Worm (Caenorhabditis elegans) whole organism, dauer: ENCODE data around the gene B0403.5.

Experiments used
- unc-62 ChIP-seq: sonication (generic microtip); optimal IDR thresholded peaks from 2 replicates; lab custom pipeline; 2017; ENCODE audit warnings: missing biosample characterization, missing genetic modification reagents, missing genetic modification characterization

B0403.5 gene

ce11 chrX:7085912-7086311, 28.4 kb downstream of the B0403.5 start, which contains the start of gene C36B7.4:
Gene C36B7.4, minus strand, starts transcription at chrX:7086012.
- TF ChIP-seq unc-62 (GFP tag; lab: Kevin White, UChicago): no peak

ce11 chrX:7096349-7096748, 38.8 kb downstream of the B0403.5 start, which contains the start of gene C36B7.5:
Gene C36B7.5, minus strand, starts transcription at chrX:7096449.
- TF ChIP-seq unc-62 (GFP tag; lab: Kevin White, UChicago): no peak

ce11 chrX:7099049-7099448, 41.5 kb downstream of the B0403.5 start:
- TF ChIP-seq unc-62 (GFP tag; lab: Kevin White, UChicago): no peak

- TF ChIP-seq unc-62 (GFP tag; lab: Kevin White, UChicago): no peak
Measured at ce11 chrX:7100290-7100689, 42.8 kb downstream of the B0403.5 start, which contains the start of gene C36B7.6. Gene C36B7.6, minus strand, starts transcription at chrX:7100338.

- TF ChIP-seq unc-62 (GFP tag; lab: Kevin White, UChicago): no peak
Measured at ce11 chrX:7101477-7101876, 44.0 kb downstream of the B0403.5 start, which contains the start of gene C36B7.3. Gene C36B7.3, plus strand, starts transcription at chrX:7101777.

ce11 chrX:7106103-7106502, 48.6 kb downstream of the B0403.5 start, which contains the start of gene C36B7.2:
Gene C36B7.2, plus strand, starts transcription at chrX:7106403.
- TF ChIP-seq unc-62 (GFP tag; lab: Kevin White, UChicago): no peak
